Fruit fly (Drosophila melanogaster) whole organism, embryonic: ENCODE data around the gene Shc.

Source experiments
- Bdp1 ChIP-seq: fragments of 200-800 bp; sonication (Bioruptor generic); optimal IDR thresholded peaks from 3 replicates; lab custom pipeline; 2016; ENCODE audit warnings: missing biosample characterization, missing genetic modification characterization
- C15 ChIP-seq: fragments of 200-800 bp; sonication (Bioruptor generic); IDR thresholded peaks from 3 replicates; pipeline ENCODE4 v1.3.6; 2022; ENCODE audit warnings: missing biosample characterization, missing genetic modification characterization
- CG10274 ChIP-seq: fragments of 200-800 bp; sonication (Bioruptor generic); optimal IDR thresholded peaks from 3 replicates; lab custom pipeline; 2017; ENCODE audit warnings: missing biosample characterization, mild to moderate bottlenecking, missing genetic modification characterization
- CG10979 ChIP-seq: fragments of 200-800 bp; sonication (Bioruptor generic); optimal IDR thresholded peaks from 2 replicates; lab custom pipeline; 2018; ENCODE audit warnings: missing biosample characterization, mild to moderate bottlenecking, missing genetic modification characterization, moderate library complexity
- CG11398 ChIP-seq: fragments of 200-800 bp; sonication (Bioruptor generic); optimal IDR thresholded peaks from 2 replicates; lab custom pipeline; 2016; ENCODE audit warnings: missing biosample characterization, missing genetic modification characterization
- CG12236 ChIP-seq: fragments of 200-800 bp; sonication (Bioruptor generic); optimal IDR thresholded peaks from 2 replicates; lab custom pipeline; 2016; ENCODE audit warnings: missing biosample characterization, missing genetic modification characterization
- CG14014 ChIP-seq: fragments of 200-800 bp; sonication (Bioruptor generic); IDR thresholded peaks from 2 replicates; pipeline ENCODE4 v1.3.6; 2022; ENCODE audit warnings: missing biosample characterization, missing genetic modification characterization
- CG14710 ChIP-seq: fragments of 200-800 bp; sonication (Bioruptor generic); optimal IDR thresholded peaks from 3 replicates; lab custom pipeline; 2019; ENCODE audit warnings: missing biosample characterization, mild to moderate bottlenecking, missing genetic modification characterization, moderate library complexity
- CG15479 ChIP-seq: fragments of 200-800 bp; sonication (Bioruptor generic); optimal IDR thresholded peaks from 3 replicates; lab custom pipeline; 2019; ENCODE audit warnings: missing biosample characterization, mild to moderate bottlenecking, missing genetic modification characterization, moderate library complexity
- CG15696 ChIP-seq: fragments of 200-800 bp; sonication (Bioruptor generic); optimal IDR thresholded peaks from 2 replicates; lab custom pipeline; 2019; ENCODE audit warnings: missing biosample characterization, mild to moderate bottlenecking, missing genetic modification characterization, moderate library complexity
- CG16815 ChIP-seq: fragments of 200-800 bp; sonication (Bioruptor generic); optimal IDR thresholded peaks from 3 replicates; lab custom pipeline; 2017; ENCODE audit warnings: missing biosample characterization, mild to moderate bottlenecking, missing genetic modification characterization
- CG17361 ChIP-seq: fragments of 200-800 bp; sonication (Bioruptor generic); IDR thresholded peaks from 3 replicates; pipeline ENCODE4 v1.3.6; 2022; ENCODE audit warnings: missing biosample characterization, missing genetic modification characterization
- CG18619 ChIP-seq: fragments of 200-800 bp; sonication (Bioruptor generic); optimal IDR thresholded peaks from 3 replicates; lab custom pipeline; 2017; ENCODE audit warnings: missing biosample characterization, mild to moderate bottlenecking, missing genetic modification characterization
- CG2199 ChIP-seq: fragments of 200-800 bp; sonication (Bioruptor generic); IDR thresholded peaks from 3 replicates; pipeline ENCODE4 v1.3.6; 2022; ENCODE audit warnings: missing biosample characterization, missing genetic modification characterization
- CG30431 ChIP-seq: fragments of 200-800 bp; sonication (Bioruptor generic); optimal IDR thresholded peaks from 2 replicates; lab custom pipeline; 2017; ENCODE audit warnings: missing biosample characterization, missing genetic modification characterization
- CG4730 ChIP-seq: fragments of 200-800 bp; sonication (Bioruptor generic); IDR thresholded peaks from 2 replicates; pipeline ENCODE4 v1.3.6; 2022; ENCODE audit warnings: missing biosample characterization, missing genetic modification characterization
- CG7786 ChIP-seq: fragments of 200-800 bp; sonication (Bioruptor generic); optimal IDR thresholded peaks from 2 replicates; lab custom pipeline; 2016; ENCODE audit warnings: missing biosample characterization, missing genetic modification characterization
- Chrac-16 ChIP-seq: fragments of 200-800 bp; sonication (Bioruptor generic); optimal IDR thresholded peaks from 3 replicates; lab custom pipeline; 2016; ENCODE audit warnings: missing biosample characterization, missing genetic modification characterization
- D19B ChIP-seq: fragments of 200-800 bp; sonication (Bioruptor generic); optimal IDR thresholded peaks from 2 replicates; lab custom pipeline; 2017; ENCODE audit warnings: missing biosample characterization, mild to moderate bottlenecking, missing genetic modification characterization
- ERR ChIP-seq: fragments of 200-800 bp; sonication (Bioruptor generic); optimal IDR thresholded peaks from 2 replicates; lab custom pipeline; 2016; ENCODE audit warnings: missing biosample characterization, missing genetic modification characterization
- Eip74EF ChIP-seq, 2 experiments: fragments of 200-800 bp in 1 of 2; fragments of >200 bp in 1 of 2; sonication (Bioruptor generic) in 1 of 2; optimal IDR thresholded peaks; 2 replicates each; lab custom pipeline; 2017 to 2019; ENCODE audit warnings: missing biosample characterization in 2 of 2, missing genetic modification characterization in 2 of 2, mild to moderate bottlenecking in 1 of 2, moderate library complexity in 1 of 2
- Hsf ChIP-seq: fragments of 200-800 bp; sonication (Bioruptor generic); optimal IDR thresholded peaks from 3 replicates; lab custom pipeline; 2016; ENCODE audit warnings: missing biosample characterization, missing genetic modification characterization
- Kr ChIP-seq: fragments of 200-800 bp; sonication (Bioruptor generic); optimal IDR thresholded peaks from 2 replicates; lab custom pipeline; 2017; ENCODE audit warnings: missing biosample characterization, mild to moderate bottlenecking, missing genetic modification characterization
- MBD-R2 ChIP-seq: fragments of 200-800 bp; sonication (Bioruptor generic); IDR thresholded peaks from 2 replicates; pipeline ENCODE4 v1.3.6; 2022; ENCODE audit warnings: missing biosample characterization, missing genetic modification characterization
- Tbp ChIP-seq: fragments of >200 bp; optimal IDR thresholded peaks from 2 replicates; lab custom pipeline; 2018; ENCODE audit warnings: missing biosample characterization, missing genetic modification characterization
- Xbp1 ChIP-seq: fragments of 200-800 bp; sonication (Bioruptor generic); optimal IDR thresholded peaks from 3 replicates; lab custom pipeline; 2016; ENCODE audit warnings: missing biosample characterization, mild to moderate bottlenecking, missing genetic modification characterization
- ap ChIP-seq: fragments of 200-800 bp; sonication (Bioruptor generic); IDR thresholded peaks from 2 replicates; pipeline ENCODE4 v1.3.6; 2022; ENCODE audit warnings: missing biosample characterization, missing genetic modification characterization
- bsh ChIP-seq, 2 experiments: fragments of 200-800 bp; sonication (Bioruptor generic); optimal IDR thresholded peaks; 2 replicates each; lab custom pipeline; 2017 to 2018; ENCODE audit warnings: mild to moderate bottlenecking in 2 of 2, missing biosample characterization in 2 of 2, missing genetic modification characterization in 2 of 2, moderate library complexity in 1 of 2
- btn ChIP-seq: fragments of 200-800 bp; sonication (Bioruptor generic); optimal IDR thresholded peaks from 2 replicates; lab custom pipeline; 2016; ENCODE audit warnings: missing biosample characterization, missing genetic modification characterization
- ci ChIP-seq: fragments of 200-800 bp; sonication (Bioruptor generic); IDR thresholded peaks from 3 replicates; pipeline ENCODE4 v1.3.6; 2022; ENCODE audit warnings: missing biosample characterization, missing genetic modification characterization
- crc ChIP-seq: fragments of 200-800 bp; sonication (Bioruptor generic); optimal IDR thresholded peaks from 2 replicates; lab custom pipeline; 2016; ENCODE audit warnings: missing biosample characterization, missing genetic modification characterization
- crp ChIP-seq, 2 experiments: fragments of 200-800 bp; sonication (Bioruptor generic); optimal IDR thresholded peaks; 2 replicates in 1 of 2; 3 replicates in 1 of 2; lab custom pipeline; 2017; ENCODE audit warnings: missing biosample characterization in 2 of 2, missing genetic modification characterization in 2 of 2, mild to moderate bottlenecking in 1 of 2, moderate library complexity in 1 of 2
- danr ChIP-seq: fragments of 200-800 bp; sonication (Bioruptor generic); IDR thresholded peaks from 2 replicates; pipeline ENCODE4 v1.3.6; 2022; ENCODE audit warnings: missing biosample characterization, missing genetic modification characterization
- fru ChIP-seq: fragments of >200 bp; optimal IDR thresholded peaks from 2 replicates; lab custom pipeline; 2017
- fu2 ChIP-seq: fragments of 200-800 bp; sonication (Bioruptor generic); optimal IDR thresholded peaks from 2 replicates; lab custom pipeline; 2016; ENCODE audit warnings: missing biosample characterization, missing genetic modification characterization
- grn ChIP-seq: fragments of 200-800 bp; sonication (Bioruptor generic); optimal IDR thresholded peaks from 3 replicates; lab custom pipeline; 2017; ENCODE audit warnings: missing biosample characterization, missing genetic modification characterization
- gsb ChIP-seq: fragments of 200-800 bp; sonication (Bioruptor generic); IDR thresholded peaks from 2 replicates; pipeline ENCODE4 v1.3.6; 2022; ENCODE audit warnings: missing biosample characterization, missing genetic modification characterization
- insv ChIP-seq, 2 experiments: fragments of 200-800 bp; sonication (Bioruptor generic); optimal IDR thresholded peaks; 3 replicates each; lab custom pipeline; 2016 to 2018; ENCODE audit warnings: missing biosample characterization in 2 of 2, missing genetic modification characterization in 2 of 2
- kay ChIP-seq: fragments of 200-800 bp; sonication (Bioruptor generic); optimal IDR thresholded peaks from 2 replicates; lab custom pipeline; 2016; ENCODE audit warnings: missing biosample characterization, missing genetic modification characterization
- mirr ChIP-seq: fragments of 200-800 bp; sonication (Bioruptor generic); optimal IDR thresholded peaks from 3 replicates; lab custom pipeline; 2018; ENCODE audit warnings: missing biosample characterization, mild to moderate bottlenecking, missing genetic modification characterization
- nmo ChIP-seq: fragments of 200-800 bp; sonication (Bioruptor generic); optimal IDR thresholded peaks from 2 replicates; lab custom pipeline; 2018; ENCODE audit warnings: missing biosample characterization, mild to moderate bottlenecking, missing genetic modification characterization, moderate library complexity
- nom ChIP-seq: fragments of 200-800 bp; sonication (Bioruptor generic); optimal IDR thresholded peaks from 2 replicates; lab custom pipeline; 2017; ENCODE audit warnings: missing biosample characterization, missing genetic modification characterization, mild to moderate bottlenecking, moderate library complexity, missing genetic modification reagents
- onecut ChIP-seq: fragments of 200-800 bp; sonication (Bioruptor generic); IDR thresholded peaks from 2 replicates; pipeline ENCODE4 v1.3.6; 2022; ENCODE audit warnings: missing biosample characterization, missing genetic modification characterization
- pros ChIP-seq: fragments of 200-800 bp; sonication (Bioruptor generic); optimal IDR thresholded peaks from 3 replicates; lab custom pipeline; 2019; ENCODE audit warnings: missing biosample characterization, mild to moderate bottlenecking, missing genetic modification characterization, moderate library complexity
- ro ChIP-seq: fragments of 200-800 bp; sonication (Bioruptor generic); IDR thresholded peaks from 2 replicates; pipeline ENCODE4 v1.3.6; 2022; ENCODE audit warnings: missing biosample characterization, missing genetic modification characterization
- scrt ChIP-seq: fragments of 200-800 bp; sonication (Bioruptor generic); optimal IDR thresholded peaks from 2 replicates; lab custom pipeline; 2018; ENCODE audit warnings: missing biosample characterization, mild to moderate bottlenecking, missing genetic modification characterization, moderate library complexity
- sens-2 ChIP-seq: fragments of 200-800 bp; sonication (Bioruptor generic); IDR thresholded peaks from 2 replicates; pipeline ENCODE4 v1.3.6; 2022; ENCODE audit warnings: missing biosample characterization, missing genetic modification characterization
- seq ChIP-seq: fragments of 200-800 bp; sonication (Bioruptor generic); IDR thresholded peaks from 2 replicates; pipeline ENCODE4 v1.3.6; 2022; ENCODE audit warnings: missing biosample characterization, missing genetic modification characterization
- sima ChIP-seq: fragments of 200-800 bp; sonication (Bioruptor generic); optimal IDR thresholded peaks from 2 replicates; lab custom pipeline; 2016; ENCODE audit warnings: missing biosample characterization, missing genetic modification characterization
- sob ChIP-seq: fragments of 200-800 bp; sonication (Bioruptor generic); IDR thresholded peaks from 2 replicates; pipeline ENCODE4 v1.3.6; 2022; ENCODE audit warnings: missing biosample characterization, missing genetic modification characterization
- sqz ChIP-seq: fragments of 200-800 bp; sonication (Bioruptor generic); optimal IDR thresholded peaks from 3 replicates; lab custom pipeline; 2018; ENCODE audit warnings: missing biosample characterization, mild to moderate bottlenecking, missing genetic modification characterization
- tio ChIP-seq: fragments of 200-800 bp; sonication (Bioruptor generic); optimal IDR thresholded peaks from 2 replicates; lab custom pipeline; 2017; ENCODE audit warnings: missing biosample characterization, missing genetic modification characterization, inconsistent platforms

The Shc gene

dm6 chr3L:9397156-9397555, 29.7 kb upstream of the Shc start (continued):
- TF ChIP-seq CG10979 (tag; lab: Kevin White, UChicago) (no peak), sob (GFP tag; lab: Robert Waterston, UW) (peak; percentile 76), Xbp1 (GFP tag; lab: Kevin White, UChicago) (no peak), crc (GFP tag; lab: Kevin White, UChicago) (peak; percentile 76), grn (peak; percentile 94), seq (peak; percentile 35; the same call in 1 of the 2 replicates), insv (GFP tag; optimal IDR thresholded peaks at IDR 0.05; lab: Kevin White, UChicago) (no peak), CG15696 (peak; percentile 66), Kr (peak; percentile 2), nom (GFP tag; lab: Kevin White, UChicago) (peak; percentile 60), Tbp (no peak), CG18619 (GFP tag; lab: Kevin White, UChicago) (peak; percentile 52), kay (peak; percentile 12), CG10274 (GFP tag; lab: Kevin White, UChicago) (peak; percentile 68), CG7786 (peak; percentile 31), gsb (GFP tag; lab: Robert Waterston, UW) (peak; percentile 35; the same call in 1 of the 2 replicates), tio (GFP tag; lab: Kevin White, UChicago) (no peak), CG16815 (GFP tag; lab: Kevin White, UChicago) (no peak), fru (lab: Kevin White, UChicago) (no peak), Eip74EF (GFP tag; optimal IDR thresholded peaks at IDR 0.05; lab: Kevin White, UChicago) (no peak), C15 (GFP tag; lab: Robert Waterston, UW) (no peak; the same call in 2 of the 3 replicates), CG17361 (GFP tag; lab: Robert Waterston, UW) (no peak), Hsf (GFP tag; lab: Kevin White, UChicago) (no peak), CG14014 (GFP tag; lab: Robert Waterston, UW) (no peak; the same call in 1 of the 2 replicates), MBD-R2 (peak; percentile 51; the same call in 1 of the 2 replicates), CG4730 (GFP tag; lab: Robert Waterston, UW) (no peak), CG30431 (GFP tag; lab: Kevin White, UChicago) (no peak), Bdp1 (GFP tag; lab: Kevin White, UChicago) (peak; percentile 18), pros (GFP tag; lab: Kevin White, UChicago) (no peak), bsh (GFP tag; optimal IDR thresholded peaks at IDR 0.05; lab: Kevin White, UChicago) (peak in 1 of 2 experiments; percentile 4), crp (GFP tag; optimal IDR thresholded peaks at IDR 0.05; lab: Kevin White, UChicago) (no peak), sens-2 (no peak), D19B (peak; percentile 59), ERR (peak; percentile 49), nmo (GFP tag; lab: Kevin White, UChicago) (no peak), fu2 (GFP tag; lab: Kevin White, UChicago) (no peak), CG2199 (GFP tag; lab: Robert Waterston, UW) (peak; percentile 47; the same call in 1 of the 3 replicates), ap (GFP tag; lab: Robert Waterston, UW) (no peak), danr (GFP tag; lab: Robert Waterston, UW) (no peak), ci (GFP tag; lab: Robert Waterston, UW) (peak; percentile 50; the same call in 2 of the 3 replicates), sqz (peak; percentile 66), Chrac-16 (GFP tag; lab: Kevin White, UChicago) (no peak), ro (GFP tag; lab: Robert Waterston, UW) (no peak), btn (GFP tag; lab: Kevin White, UChicago) (no peak), CG15479 (GFP tag; lab: Kevin White, UChicago) (peak; percentile 12), sima (GFP tag; lab: Kevin White, UChicago) (no peak), mirr (GFP tag; lab: Kevin White, UChicago) (peak; percentile 92), CG12236 (GFP tag; lab: Kevin White, UChicago) (peak; percentile 26), CG14710 (tag; lab: Kevin White, UChicago) (peak; percentile 51), scrt (GFP tag; lab: Kevin White, UChicago) (peak; percentile 82), CG11398 (peak; percentile 41), onecut (GFP tag; lab: Robert Waterston, UW) (peak; percentile 63)
